Worm (Caenorhabditis elegans) whole organism, L2 larva: Measurements from ENCODE around the gene W01C9.2.

Source experiments
- C34F6.9 ChIP-seq: fragments of 150-350 bp; optimal IDR thresholded peaks from 2 replicates; lab custom pipeline; 2014; ENCODE audit warnings: missing biosample characterization, missing genetic modification characterization
- F13H6.1 ChIP-seq: sonication (generic microtip); optimal IDR thresholded peaks from 2 replicates; lab custom pipeline; 2016; ENCODE audit warnings: missing genetic modification characterization, missing compliant biosample characterization
- R02D3.7 ChIP-seq: fragments of 150-350 bp; optimal IDR thresholded peaks from 2 replicates; lab custom pipeline; 2014; ENCODE audit warnings: missing biosample characterization, missing genetic modification characterization
- Y55F3AM.14 ChIP-seq: fragments of 200-800 bp; sonication (Bioruptor generic); optimal IDR thresholded peaks from 2 replicates; lab custom pipeline; 2018; ENCODE audit warnings: mild to moderate bottlenecking, missing genetic modification characterization, missing compliant biosample characterization
- aly-2 ChIP-seq: fragments of 150-350 bp; optimal IDR thresholded peaks from 2 replicates; lab custom pipeline; 2014; ENCODE audit warnings: missing biosample characterization, missing genetic modification characterization
- ama-1 ChIP-seq: fragments of 150-350 bp; optimal IDR thresholded peaks from 2 replicates; lab custom pipeline; 2018; ENCODE audit warnings: inconsistent platforms
- blmp-1 ChIP-seq: sonication (generic microtip); optimal IDR thresholded peaks from 2 replicates; lab custom pipeline; 2017; ENCODE audit warnings: missing genetic modification characterization, mild to moderate bottlenecking, missing compliant biosample characterization, antibody characterized with exemption, moderate library complexity; ENCODE audit not compliant: insufficient read depth
- ceh-82 ChIP-seq: fragments of 150-350 bp; optimal IDR thresholded peaks from 2 replicates; lab custom pipeline; 2014; ENCODE audit warnings: missing biosample characterization, missing genetic modification characterization
- crh-2 ChIP-seq: sonication (generic microtip); optimal IDR thresholded peaks from 2 replicates; lab custom pipeline; 2017; ENCODE audit warnings: missing biosample characterization, missing genetic modification characterization
- egl-27 ChIP-seq: sonication (generic microtip); optimal IDR thresholded peaks from 3 replicates; lab custom pipeline; 2017; ENCODE audit warnings: missing biosample characterization, missing genetic modification reagents, missing genetic modification characterization
- fos-1 ChIP-seq: fragments of 150-350 bp; optimal IDR thresholded peaks from 2 replicates; lab custom pipeline; 2014; ENCODE audit warnings: missing biosample characterization, missing genetic modification characterization
- gmeb-1 ChIP-seq: fragments of 150-350 bp; optimal IDR thresholded peaks from 2 replicates; lab custom pipeline; 2014; ENCODE audit warnings: missing biosample characterization, missing genetic modification characterization
- lin-13 ChIP-seq: fragments of 150-350 bp; optimal IDR thresholded peaks from 2 replicates; lab custom pipeline; 2014; ENCODE audit warnings: missing biosample characterization, missing genetic modification reagents, missing genetic modification characterization
- lin-39 ChIP-seq: fragments of 150-350 bp; optimal IDR thresholded peaks from 2 replicates; lab custom pipeline; 2014; ENCODE audit warnings: missing biosample characterization, missing genetic modification reagents, missing genetic modification characterization
- lsy-2 ChIP-seq, 2 experiments: fragments of 150-350 bp in 1 of 2; sonication (generic microtip) in 1 of 2; optimal IDR thresholded peaks; 2 replicates each; lab custom pipeline; 2014 to 2017; ENCODE audit warnings: missing biosample characterization in 2 of 2, missing genetic modification characterization in 2 of 2
- mab-5 ChIP-seq: fragments of 150-350 bp; optimal IDR thresholded peaks from 2 replicates; lab custom pipeline; 2014; ENCODE audit warnings: missing biosample characterization, missing genetic modification characterization
- mbf-1 ChIP-seq: sonication (generic microtip); optimal IDR thresholded peaks from 2 replicates; lab custom pipeline; 2017; ENCODE audit warnings: missing biosample characterization, missing genetic modification characterization
- nhr-10 ChIP-seq: sonication (generic microtip); optimal IDR thresholded peaks from 2 replicates; lab custom pipeline; 2017; ENCODE audit warnings: missing biosample characterization, missing genetic modification characterization
- nhr-11 ChIP-seq: fragments of 150-350 bp; optimal IDR thresholded peaks from 2 replicates; lab custom pipeline; 2014; ENCODE audit warnings: missing biosample characterization, missing genetic modification characterization
- nhr-12 ChIP-seq: fragments of 150-350 bp; optimal IDR thresholded peaks from 2 replicates; lab custom pipeline; 2014; ENCODE audit warnings: missing biosample characterization, missing genetic modification characterization
- nhr-129 ChIP-seq: fragments of 150-350 bp; optimal IDR thresholded peaks from 2 replicates; lab custom pipeline; 2014; ENCODE audit warnings: missing biosample characterization, missing genetic modification characterization
- nhr-21 ChIP-seq: fragments of 150-350 bp; optimal IDR thresholded peaks from 2 replicates; lab custom pipeline; 2014; ENCODE audit warnings: missing biosample characterization, missing genetic modification characterization
- nhr-25 ChIP-seq: fragments of 150-350 bp; sonication (generic microtip); optimal IDR thresholded peaks from 3 replicates; lab custom pipeline; 2014; ENCODE audit warnings: missing biosample characterization, missing genetic modification characterization
- nhr-77 ChIP-seq: fragments of 150-350 bp; optimal IDR thresholded peaks from 2 replicates; lab custom pipeline; 2014; ENCODE audit warnings: missing biosample characterization, missing genetic modification characterization
- peb-1 ChIP-seq: fragments of 150-350 bp; optimal IDR thresholded peaks from 2 replicates; lab custom pipeline; 2014; ENCODE audit warnings: missing biosample characterization, missing genetic modification characterization
- sem-4 ChIP-seq: fragments of 150-350 bp; optimal IDR thresholded peaks from 2 replicates; lab custom pipeline; 2014; ENCODE audit warnings: missing biosample characterization, missing genetic modification reagents, missing genetic modification characterization
- sma-3 ChIP-seq: sonication (generic microtip); optimal IDR thresholded peaks from 2 replicates; lab custom pipeline; 2016; ENCODE audit warnings: missing genetic modification reagents, missing genetic modification characterization, missing compliant biosample characterization
- sma-9 ChIP-seq, 2 experiments: fragments of 150-350 bp in 1 of 2; sonication (generic microtip) in 1 of 2; optimal IDR thresholded peaks; 2 replicates each; lab custom pipeline; 2014 to 2016; ENCODE audit warnings: missing genetic modification characterization in 2 of 2, mild to moderate bottlenecking in 1 of 2, missing biosample characterization in 1 of 2, missing compliant biosample characterization in 1 of 2, missing genetic modification reagents in 1 of 2, moderate library complexity in 1 of 2
- snpc-4 ChIP-seq: fragments of 150-350 bp; optimal IDR thresholded peaks from 2 replicates; lab custom pipeline; 2014; ENCODE audit warnings: missing biosample characterization, missing genetic modification characterization
- unc-39 ChIP-seq: fragments of 150-350 bp; optimal IDR thresholded peaks from 2 replicates; lab custom pipeline; 2014; ENCODE audit warnings: missing biosample characterization, missing genetic modification characterization
- unc-55 ChIP-seq: fragments of 150-350 bp; sonication (generic microtip); optimal IDR thresholded peaks from 3 replicates; lab custom pipeline; 2014; ENCODE audit warnings: missing biosample characterization, missing genetic modification reagents, missing genetic modification characterization
- zag-1 ChIP-seq: fragments of 150-350 bp; optimal IDR thresholded peaks from 2 replicates; lab custom pipeline; 2014; ENCODE audit warnings: missing biosample characterization, missing genetic modification characterization
- ztf-11 ChIP-seq: sonication (generic microtip); optimal IDR thresholded peaks from 2 replicates; lab custom pipeline; 2017; ENCODE audit warnings: missing biosample characterization, missing genetic modification characterization

W01C9.2 gene

DNA sequence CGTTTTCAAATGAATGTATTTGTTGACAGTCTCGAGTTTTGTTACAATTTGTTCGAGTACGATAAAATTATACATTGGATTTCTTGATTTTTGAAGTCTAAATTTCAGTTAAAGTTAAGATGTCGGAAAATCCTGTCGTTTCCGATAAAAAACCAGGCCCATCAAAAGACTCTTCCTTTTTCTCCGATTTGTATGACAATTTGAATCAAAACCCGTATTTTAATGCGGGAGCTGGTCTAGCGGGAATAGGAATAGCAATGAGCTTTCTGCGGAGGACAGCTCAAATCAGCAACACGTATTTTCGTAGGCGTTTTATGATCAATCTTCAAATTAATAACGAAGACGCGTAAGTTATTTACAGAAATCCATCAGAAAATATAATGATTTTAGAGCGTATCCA, 34.8 kb downstream of the W01C9.2 start, which contains the start of gene bcs-1:
bcs-1 (plus strand) TSS at position 109 of the 400 bp plus-strand sequence.
- TF ChIP-seq nhr-10 (tag; lab: Kevin White, UChicago) (no peak), crh-2 (tag; lab: Kevin White, UChicago) (no peak), ztf-11 (no peak), Y55F3AM.14 (GFP tag; lab: Kevin White, UChicago) (no peak), lsy-2 (tag; optimal IDR thresholded peaks at IDR 0.05; lab: Kevin White, UChicago) (no peak), F13H6.1 (tag; lab: Kevin White, UChicago) (no peak), mab-5 (no peak), nhr-21 (tag; lab: Kevin White, UChicago) (no peak), blmp-1 (no peak), nhr-11 (no peak), aly-2 (tag; lab: Kevin White, UChicago) (no peak), peb-1 (tag; lab: Kevin White, UChicago) (no peak)

DNA sequence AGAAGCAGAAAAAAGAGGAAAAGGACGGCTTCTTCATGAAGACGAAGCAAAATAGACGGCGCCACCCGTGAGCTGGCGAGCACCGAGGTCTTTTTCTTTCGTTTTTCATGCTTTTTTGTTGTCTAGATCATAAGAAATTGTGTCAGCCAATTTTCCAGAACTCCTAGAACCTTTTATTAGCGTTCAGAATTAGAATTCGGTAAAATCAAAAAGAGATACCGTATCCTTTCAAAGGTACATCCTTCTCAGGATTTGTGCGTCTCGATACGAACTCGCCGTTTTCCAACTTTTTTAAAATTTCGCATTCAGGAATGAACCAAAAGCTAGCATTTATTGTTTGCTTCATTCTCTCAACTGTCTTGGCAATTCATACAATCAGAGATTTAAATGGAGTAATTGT, 36.9 kb downstream of the W01C9.2 start, which contains the start of gene F54C9.7:
F54C9.7 (plus strand) TSS at position 301 of the 400 bp plus-strand sequence.
- TF ChIP-seq lin-39 (no peak), unc-55 (GFP tag; lab: Kevin White, UChicago) (peak; percentile 26)
- TF ChIP-seq, all 48 proteins: peak for 1

- TF ChIP-seq R02D3.7 (tag; lab: Kevin White, UChicago) = no peak
- no peak for TF ChIP-seq nhr-129 (tag; lab: Kevin White, UChicago)
- TF ChIP-seq nhr-21 (tag; lab: Kevin White, UChicago) = no peak
Observed at ce11 chrII:8575184-8575583, 39.0 kb downstream of the W01C9.2 start, which contains the start of gene puf-5. TSS of gene puf-5 (plus strand) at chrII:8575541.

DNA sequence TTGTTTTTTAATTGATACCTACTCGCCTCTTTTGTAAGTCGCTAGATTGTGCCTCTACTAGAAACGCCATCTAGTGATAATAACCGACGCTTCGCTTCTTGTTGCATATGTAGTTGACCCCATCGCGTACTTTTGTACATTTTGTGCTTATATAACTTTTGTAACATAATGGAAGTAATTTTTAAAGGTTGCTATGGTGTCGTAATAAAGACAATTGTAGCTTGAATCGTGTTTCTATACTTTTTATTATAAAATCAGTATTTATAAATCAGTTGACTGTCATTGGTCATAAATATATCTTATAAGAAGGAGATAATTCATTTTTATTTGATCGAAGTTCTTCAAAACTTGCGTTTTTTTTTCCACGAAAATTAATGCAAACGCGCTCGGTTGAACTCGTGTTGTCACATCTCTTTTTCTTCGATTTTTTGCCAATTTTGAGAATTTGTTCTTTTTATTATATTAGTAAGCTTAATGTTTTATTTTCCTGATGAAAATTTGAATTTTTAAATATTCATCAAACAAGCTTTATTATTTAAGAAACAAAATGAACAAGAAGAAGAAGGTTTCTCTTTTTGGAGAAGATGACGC, 41.4 kb downstream of the W01C9.2 start, which contains the start of gene F54C9.9:
F54C9.9 (plus strand) TSS at position 541 of the 591 bp plus-strand sequence.
- no peak for TF ChIP-seq snpc-4
- TF ChIP-seq gmeb-1 (tag; lab: Kevin White, UChicago) = peak; percentile 64
- TF ChIP-seq unc-55 (GFP tag; lab: Kevin White, UChicago) = peak; percentile 45
- TF ChIP-seq nhr-12 (tag; lab: Kevin White, UChicago) = no peak
- peak; percentile 79 for TF ChIP-seq nhr-25 (tag; lab: Kevin White, UChicago)
- peak in 1 of 2 experiments; percentile 60 for TF ChIP-seq lsy-2 (tag; optimal IDR thresholded peaks at IDR 0.05; lab: Kevin White, UChicago)
- TF ChIP-seq nhr-10 (tag; lab: Kevin White, UChicago) = no peak
- peak; percentile 42 for TF ChIP-seq crh-2 (tag; lab: Kevin White, UChicago)
- peak; percentile 66 for TF ChIP-seq C34F6.9 (tag; lab: Kevin White, UChicago)
- TF ChIP-seq fos-1 (tag; lab: Kevin White, UChicago) = no peak
- no peak for TF ChIP-seq zag-1 (tag; lab: Kevin White, UChicago)
- no peak for TF ChIP-seq mbf-1 (tag; lab: Kevin White, UChicago)
- TF ChIP-seq egl-27 (tag; lab: Kevin White, UChicago) = no peak
- no peak for TF ChIP-seq lin-39
- no peak for TF ChIP-seq blmp-1
- TF ChIP-seq peb-1 (tag; lab: Kevin White, UChicago) = no peak

DNA sequence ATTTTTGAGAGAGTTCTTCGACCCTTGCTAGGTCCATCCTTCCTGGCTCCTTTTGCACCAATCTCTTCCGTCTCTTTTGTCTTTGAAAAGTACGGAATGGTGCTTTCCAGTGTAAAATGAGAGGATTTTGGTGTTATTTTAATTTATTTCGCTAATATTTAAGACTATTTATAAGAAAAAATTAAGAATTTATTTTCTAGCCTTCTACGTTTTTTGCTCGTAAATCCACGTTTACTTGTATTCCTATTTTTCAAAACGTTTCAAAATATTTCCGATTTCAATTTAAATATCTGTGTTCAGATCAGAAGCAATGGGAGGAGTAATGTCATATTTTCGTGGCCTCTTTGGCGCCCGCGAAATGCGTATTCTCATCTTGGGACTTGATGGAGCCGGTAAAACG, 45.5 kb downstream of the W01C9.2 start, which contains the start of gene arl-1:
arl-1 (plus strand) TSS at position 301 of the 400 bp plus-strand sequence.
- TF ChIP-seq unc-39 (tag; lab: Kevin White, UChicago) (no peak), sem-4 (tag; lab: Kevin White, UChicago) (no peak), ama-1 (lab: Kevin White, UChicago) (no peak), nhr-12 (tag; lab: Kevin White, UChicago) (no peak), lin-13 (no peak), C34F6.9 (tag; lab: Kevin White, UChicago) (no peak), sma-9 (GFP tag; optimal IDR thresholded peaks at IDR 0.05; lab: Kevin White, UChicago) (no peak), sma-9 (tag; optimal IDR thresholded peaks at IDR 0.05; lab: Kevin White, UChicago) (no peak), fos-1 (tag; lab: Kevin White, UChicago) (no peak), nhr-77 (tag; lab: Kevin White, UChicago) (no peak), sma-3 (GFP tag; lab: Kevin White, UChicago) (no peak), ceh-82 (tag; lab: Kevin White, UChicago) (no peak), lin-39 (no peak), aly-2 (tag; lab: Kevin White, UChicago) (no peak)
